Worm (Caenorhabditis elegans): Measurements from ENCODE around the gene T04C12.7.

DNA sequence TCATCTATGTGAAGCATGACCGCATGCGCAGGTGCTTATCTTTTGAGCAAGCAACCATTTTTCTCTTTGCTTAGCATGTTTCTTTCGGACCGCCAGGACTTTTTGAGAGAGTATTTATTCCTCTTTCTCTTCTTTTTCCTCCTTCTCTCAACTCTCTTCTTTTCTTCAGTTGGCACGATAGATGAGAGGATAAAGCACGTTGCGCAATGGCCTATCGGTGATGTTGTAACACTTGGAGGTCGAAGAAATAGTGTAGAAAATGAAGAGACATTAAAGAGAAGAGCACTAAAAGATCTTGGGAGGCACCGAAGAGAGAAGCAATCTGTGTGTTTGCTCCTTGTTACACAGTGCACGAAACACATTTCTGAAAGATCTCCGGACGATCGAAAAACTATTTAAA lies 29.8 kb downstream of the T04C12.7 start:
- no peak for TF ChIP-seq flh-1 (GFP tag; optimal IDR thresholded peaks at IDR 0.05)
- no peak for TF ChIP-seq lin-32 (GFP tag; optimal IDR thresholded peaks at IDR 0.05)
- no peak for TF ChIP-seq ztf-11 (tag; optimal IDR thresholded peaks at IDR 0.05)
- no peak for TF ChIP-seq nhr-2 (tag; optimal IDR thresholded peaks at IDR 0.05)
- TF ChIP-seq lsy-2 (tag; optimal IDR thresholded peaks at IDR 0.05): no peak
- no peak for TF ChIP-seq unc-39 (tag; optimal IDR thresholded peaks at IDR 0.05)
- TF ChIP-seq unc-120 (tag; optimal IDR thresholded peaks at IDR 0.05; ENCODE audit: poor library complexity, severe bottlenecking): peak; percentile 90
- TF ChIP-seq mep-1 (tag; optimal IDR thresholded peaks at IDR 0.05): no peak
- no peak for TF ChIP-seq snpc-4 (tag; optimal IDR thresholded peaks at IDR 0.05)

Measured in whole organism, mixed stage, embryonic.